Worm (Caenorhabditis elegans): Measurements from ENCODE around the gene srj-37.

- TF ChIP-seq flt-1 (GFP tag; IDR thresholded peaks at IDR 0.05) (no peak), ztf-29 (GFP tag; IDR thresholded peaks at IDR 0.05) (no peak), ztf-23 (GFP tag; IDR thresholded peaks at IDR 0.05) (no peak), cog-1 (tag; optimal IDR thresholded peaks at IDR 0.05) (no peak), klf-2 (GFP tag; conservative IDR thresholded peaks at IDR 0.05) (no peak), tab-1 (GFP tag; IDR thresholded peaks at IDR 0.05) (no peak)
Measured at ce11 chrV:624922-625321, 13.5 kb upstream of the srj-37 start, which contains the start of gene srt-17.

All from whole organism, midembryonic.